Worm (Caenorhabditis elegans): Measurements from ENCODE around the gene bath-31.

The bath-31 gene

ce11 chrII:3747405-3747804, 15.6 kb downstream of the bath-31 start, which contains the start of gene fbxb-92:
fbxb-92 (minus strand) TSS chrII:3747505.
- TF ChIP-seq lin-54 (GFP tag; optimal IDR thresholded peaks at IDR 0.05) = no peak
- no peak for TF ChIP-seq athp-1 (tag; optimal IDR thresholded peaks at IDR 0.05)
- no peak for TF ChIP-seq zim-3 (tag; optimal IDR thresholded peaks at IDR 0.05)
- no peak for TF ChIP-seq ekl-4 (GFP tag; IDR thresholded peaks at IDR 0.05)
- TF ChIP-seq egl-44 (GFP tag; IDR thresholded peaks at IDR 0.05) = no peak
- TF ChIP-seq mxl-1 (tag; optimal IDR thresholded peaks at IDR 0.05) = no peak
- no peak for TF ChIP-seq lir-1 (GFP tag; conservative IDR thresholded peaks at IDR 0.05)
- TF ChIP-seq B0035.1 (tag; optimal IDR thresholded peaks at IDR 0.05) = no peak
- no peak for TF ChIP-seq sdz-38 (tag; optimal IDR thresholded peaks at IDR 0.05)
- no peak for TF ChIP-seq ztf-25 (GFP tag; IDR thresholded peaks at IDR 0.05)
- no peak for TF ChIP-seq ceh-91 (GFP tag; IDR thresholded peaks at IDR 0.05)
- no peak for TF ChIP-seq sea-2 (GFP tag; IDR thresholded peaks at IDR 0.05)
- TF ChIP-seq ceh-79 (tag; optimal IDR thresholded peaks at IDR 0.05) = no peak
- TF ChIP-seq akir-1 (GFP tag; optimal IDR thresholded peaks at IDR 0.05) = no peak
- no peak for TF ChIP-seq ceh-100 (GFP tag; IDR thresholded peaks at IDR 0.05)
- TF ChIP-seq nhr-90 (tag; optimal IDR thresholded peaks at IDR 0.05) = no peak
- TF ChIP-seq attf-5 (GFP tag; optimal IDR thresholded peaks at IDR 0.05) = no peak

ce11 chrII:3748719-3749118, 16.9 kb downstream of the bath-31 start, which contains the start of gene fbxb-90:
fbxb-90 (minus strand) TSS chrII:3748819.
- TF ChIP-seq chd-7 (tag; optimal IDR thresholded peaks at IDR 0.05) = no peak
- no peak for TF ChIP-seq rpc-1 (optimal IDR thresholded peaks at IDR 0.05)
- TF ChIP-seq rpc-1 (tag; optimal IDR thresholded peaks at IDR 0.05) = no peak
- no peak for TF ChIP-seq F57A8.1 (GFP tag; optimal IDR thresholded peaks at IDR 0.05)

- TF ChIP-seq Y95B8A.8 (GFP tag; IDR thresholded peaks at IDR 0.05) = no peak
- TF ChIP-seq attf-3 (GFP tag; conservative IDR thresholded peaks at IDR 0.05) = no peak
- TF ChIP-seq K12H6.12 (tag; optimal IDR thresholded peaks at IDR 0.05) = no peak
- no peak for TF ChIP-seq F57C9.4 (tag; optimal IDR thresholded peaks at IDR 0.05)
- TF ChIP-seq F55B11.4 (tag; optimal IDR thresholded peaks at IDR 0.05; ENCODE audit: borderline replicate concordance, insufficient read depth) = no peak
- TF ChIP-seq die-1 (tag; optimal IDR thresholded peaks at IDR 0.05) = no peak
- no peak for TF ChIP-seq chd-7 (tag; optimal IDR thresholded peaks at IDR 0.05)
- TF ChIP-seq D2030.7 (GFP tag; IDR thresholded peaks at IDR 0.05) = no peak
- TF ChIP-seq ekl-4 (GFP tag; IDR thresholded peaks at IDR 0.05) = no peak
- TF ChIP-seq lsy-27 (tag; optimal IDR thresholded peaks at IDR 0.05; ENCODE audit: borderline replicate concordance, insufficient read depth) = no peak
- TF ChIP-seq sdz-38 (tag; optimal IDR thresholded peaks at IDR 0.05) = no peak
- TF ChIP-seq ceh-79 (tag; optimal IDR thresholded peaks at IDR 0.05) = no peak
- TF ChIP-seq snpc-1.1 (tag; optimal IDR thresholded peaks at IDR 0.05; ENCODE audit: insufficient read depth) = no peak
- no peak for TF ChIP-seq athp-1 (tag; optimal IDR thresholded peaks at IDR 0.05)
These were observed 18.9 kb downstream of the bath-31 start, which contains the start of gene fbxb-91 for ce11 chrII:3750685-3751084. fbxb-91 (minus strand) TSS chrII:3750785.

- no peak for TF ChIP-seq C06A6.2 (GFP tag; conservative IDR thresholded peaks at IDR 0.05)
- TF ChIP-seq rec-8 (tag; optimal IDR thresholded peaks at IDR 0.05) = no peak
- no peak for TF ChIP-seq unc-62 (GFP tag; optimal IDR thresholded peaks at IDR 0.05)
- no peak for TF ChIP-seq ceh-58 (GFP tag; IDR thresholded peaks at IDR 0.05)
- no peak for TF ChIP-seq hlh-12 (tag; optimal IDR thresholded peaks at IDR 0.05)
- no peak for TF ChIP-seq Y53G8AR.9 (GFP tag; conservative IDR thresholded peaks at IDR 0.05)
- TF ChIP-seq nhr-120 (GFP tag; IDR thresholded peaks at IDR 0.05) = no peak
- no peak for TF ChIP-seq nhr-90 (tag; optimal IDR thresholded peaks at IDR 0.05)
- TF ChIP-seq ztf-25 (GFP tag; IDR thresholded peaks at IDR 0.05) = no peak
- TF ChIP-seq F57A8.1 (GFP tag; optimal IDR thresholded peaks at IDR 0.05) = no peak
- TF ChIP-seq efl-1 (GFP tag; optimal IDR thresholded peaks at IDR 0.05) = no peak
These were observed 20.4 kb downstream of the bath-31 start, which contains the start of gene sdz-11 for ce11 chrII:3752184-3752583. sdz-11 (minus strand) TSS chrII:3752284.

All from whole organism, young adult.